Fruit fly (Drosophila melanogaster) whole organism, embryonic: ENCODE measurements around the gene Cpr67Fb.

Source experiments
- Bdp1 ChIP-seq: fragments of 200-800 bp; sonication (Bioruptor generic); optimal IDR thresholded peaks from 3 replicates; lab custom pipeline; 2016; ENCODE audit warnings: missing biosample characterization, missing genetic modification characterization
- Bgb ChIP-seq: fragments of 200-800 bp; sonication (Bioruptor generic); IDR thresholded peaks from 2 replicates; pipeline ENCODE4 v1.3.6; 2022; ENCODE audit warnings: missing biosample characterization, missing genetic modification characterization; ENCODE audit not compliant: partially characterized antibody
- BtbVII ChIP-seq: fragments of 200-800 bp; sonication (Bioruptor generic); optimal IDR thresholded peaks from 3 replicates; lab custom pipeline; 2017; ENCODE audit warnings: missing biosample characterization, mild to moderate bottlenecking, missing genetic modification characterization
- CG10366 ChIP-seq: fragments of 200-800 bp; sonication (Bioruptor generic); IDR thresholded peaks from 2 replicates; pipeline ENCODE4 v1.3.6; 2022; ENCODE audit warnings: missing biosample characterization, missing genetic modification characterization
- CG11504 ChIP-seq: fragments of 200-800 bp; sonication (Bioruptor generic); optimal IDR thresholded peaks from 3 replicates; lab custom pipeline; 2019; ENCODE audit warnings: missing biosample characterization, mild to moderate bottlenecking, missing genetic modification characterization, moderate library complexity
- CG12155 ChIP-seq: fragments of 200-800 bp; sonication (Bioruptor generic); optimal IDR thresholded peaks from 3 replicates; lab custom pipeline; 2016; ENCODE audit warnings: missing biosample characterization, missing genetic modification characterization
- CG13624 ChIP-seq: fragments of 200-800 bp; sonication (Bioruptor generic); optimal IDR thresholded peaks from 2 replicates; lab custom pipeline; 2016; ENCODE audit warnings: missing biosample characterization, missing genetic modification characterization
- CG1647 ChIP-seq: fragments of 200-800 bp; sonication (Bioruptor generic); optimal IDR thresholded peaks from 3 replicates; lab custom pipeline; 2016; ENCODE audit warnings: missing biosample characterization, missing genetic modification characterization
- CG16813 ChIP-seq: fragments of 200-800 bp; sonication (Bioruptor generic); IDR thresholded peaks from 3 replicates; pipeline ENCODE4 v1.3.6; 2022; ENCODE audit warnings: missing biosample characterization, missing genetic modification characterization; ENCODE audit not compliant: partially characterized antibody
- CG18011 ChIP-seq: fragments of 200-800 bp; sonication (Bioruptor generic); optimal IDR thresholded peaks from 2 replicates; lab custom pipeline; 2017; ENCODE audit warnings: missing biosample characterization, missing genetic modification characterization, mild to moderate bottlenecking, moderate library complexity, missing genotype
- CG18262 ChIP-seq: fragments of 200-800 bp; optimal IDR thresholded peaks from 3 replicates; lab custom pipeline; 2019; ENCODE audit warnings: missing biosample characterization, mild to moderate bottlenecking, missing genetic modification characterization, moderate library complexity
- CG2199 ChIP-seq: fragments of 200-800 bp; sonication (Bioruptor generic); IDR thresholded peaks from 3 replicates; pipeline ENCODE4 v1.3.6; 2022; ENCODE audit warnings: missing biosample characterization, missing genetic modification characterization
- CG31441 ChIP-seq: fragments of 200-800 bp; sonication (Bioruptor generic); IDR thresholded peaks from 2 replicates; pipeline ENCODE4 v1.3.6; 2022; ENCODE audit warnings: missing biosample characterization, missing genetic modification characterization
- CG34376 ChIP-seq: fragments of 200-800 bp; sonication (Bioruptor generic); optimal IDR thresholded peaks from 2 replicates; lab custom pipeline; 2018; ENCODE audit warnings: missing biosample characterization, mild to moderate bottlenecking, missing genetic modification characterization
- CG3847 ChIP-seq: fragments of 200-800 bp; sonication (Bioruptor generic); IDR thresholded peaks from 2 replicates; pipeline ENCODE4 v1.3.6; 2022; ENCODE audit warnings: missing biosample characterization, missing genetic modification characterization
- CG4282 ChIP-seq: fragments of 200-800 bp; sonication (Bioruptor generic); optimal IDR thresholded peaks from 2 replicates; lab custom pipeline; 2016; ENCODE audit warnings: missing biosample characterization, missing genetic modification characterization
- CG4424 ChIP-seq: fragments of 200-800 bp; sonication (Bioruptor generic); optimal IDR thresholded peaks from 3 replicates; lab custom pipeline; 2016; ENCODE audit warnings: missing biosample characterization, missing genetic modification characterization
- CG6254 ChIP-seq: fragments of 200-800 bp; sonication (Bioruptor generic); optimal IDR thresholded peaks from 3 replicates; lab custom pipeline; 2017; ENCODE audit warnings: mild to moderate bottlenecking, missing biosample characterization, missing genetic modification reagents, missing genetic modification characterization
- CG7987 ChIP-seq: fragments of 200-800 bp; sonication (Bioruptor generic); optimal IDR thresholded peaks from 2 replicates; lab custom pipeline; 2018; ENCODE audit warnings: missing biosample characterization, mild to moderate bottlenecking, missing genetic modification characterization, moderate library complexity
- CG8089 ChIP-seq: fragments of 200-800 bp; sonication (Bioruptor generic); optimal IDR thresholded peaks from 3 replicates; lab custom pipeline; 2016; ENCODE audit warnings: missing biosample characterization, missing genetic modification characterization
- CG9817 ChIP-seq: fragments of 200-800 bp; sonication (Bioruptor generic); optimal IDR thresholded peaks from 2 replicates; lab custom pipeline; 2018; ENCODE audit warnings: missing biosample characterization, mild to moderate bottlenecking, missing genetic modification characterization, moderate library complexity
- HHEX ChIP-seq: fragments of 200-800 bp; sonication (Bioruptor generic); optimal IDR thresholded peaks from 3 replicates; lab custom pipeline; 2017; ENCODE audit warnings: missing biosample characterization, mild to moderate bottlenecking, missing genetic modification characterization, missing genetic modification reagents
- Hmx ChIP-seq: fragments of 200-800 bp; sonication (Bioruptor generic); optimal IDR thresholded peaks from 2 replicates; lab custom pipeline; 2016; ENCODE audit warnings: missing biosample characterization, missing genetic modification characterization
- Max ChIP-seq: fragments of 200-800 bp; sonication (Bioruptor generic); optimal IDR thresholded peaks from 2 replicates; lab custom pipeline; 2016; ENCODE audit warnings: missing biosample characterization, mild to moderate bottlenecking, missing genetic modification characterization
- Meics ChIP-seq: fragments of 200-800 bp; sonication (Bioruptor generic); optimal IDR thresholded peaks from 2 replicates; lab custom pipeline; 2017; ENCODE audit warnings: missing biosample characterization, mild to moderate bottlenecking, missing genetic modification characterization
- Mes4 ChIP-seq: fragments of 200-800 bp; sonication (Bioruptor generic); optimal IDR thresholded peaks from 2 replicates; lab custom pipeline; 2016; ENCODE audit warnings: missing biosample characterization, missing genetic modification characterization
- Optix ChIP-seq: fragments of 200-800 bp; sonication (Bioruptor generic); IDR thresholded peaks from 3 replicates; pipeline ENCODE4 v1.3.6; 2022; ENCODE audit warnings: missing biosample characterization, missing genetic modification characterization
- Ssrp ChIP-seq: fragments of 200-800 bp; sonication (Bioruptor generic); optimal IDR thresholded peaks from 2 replicates; lab custom pipeline; 2018; ENCODE audit warnings: missing biosample characterization, mild to moderate bottlenecking, missing genetic modification characterization, moderate library complexity
- abd-A ChIP-seq: fragments of 200-800 bp; sonication (Bioruptor generic); optimal IDR thresholded peaks from 3 replicates; lab custom pipeline; 2019; ENCODE audit warnings: missing biosample characterization, mild to moderate bottlenecking, missing genetic modification characterization, moderate library complexity
- bab2 ChIP-seq: fragments of 200-800 bp; sonication (Bioruptor generic); optimal IDR thresholded peaks from 2 replicates; lab custom pipeline; 2016; ENCODE audit warnings: missing biosample characterization, missing genetic modification characterization
- bigmax ChIP-seq: fragments of 200-800 bp; sonication (Bioruptor generic); optimal IDR thresholded peaks from 2 replicates; lab custom pipeline; 2018; ENCODE audit warnings: missing biosample characterization, mild to moderate bottlenecking, missing genetic modification characterization
- crc ChIP-seq: fragments of 200-800 bp; sonication (Bioruptor generic); optimal IDR thresholded peaks from 2 replicates; lab custom pipeline; 2016; ENCODE audit warnings: missing biosample characterization, missing genetic modification characterization
- eve ChIP-seq, 2 experiments: fragments of >200 bp; optimal IDR thresholded peaks; 2 replicates each; lab custom pipeline; 2017; ENCODE audit warnings: missing biosample characterization in 2 of 2, missing genetic modification characterization in 2 of 2
- ewg ChIP-seq: fragments of 200-800 bp; sonication (Bioruptor generic); optimal IDR thresholded peaks from 3 replicates; lab custom pipeline; 2017; ENCODE audit warnings: mild to moderate bottlenecking, missing biosample characterization, missing genetic modification reagents, missing genetic modification characterization
- eyg ChIP-seq: fragments of 200-800 bp; sonication (Bioruptor generic); optimal IDR thresholded peaks from 3 replicates; lab custom pipeline; 2016; ENCODE audit warnings: missing biosample characterization, missing genetic modification characterization
- fru ChIP-seq: fragments of >200 bp; optimal IDR thresholded peaks from 2 replicates; lab custom pipeline; 2017
- hth ChIP-seq: fragments of >200 bp; optimal IDR thresholded peaks from 2 replicates; lab custom pipeline; 2017; ENCODE audit warnings: inconsistent platforms
- jing ChIP-seq: fragments of 200-800 bp; sonication (Bioruptor generic); optimal IDR thresholded peaks from 2 replicates; lab custom pipeline; 2018; ENCODE audit warnings: missing biosample characterization, mild to moderate bottlenecking, missing genetic modification characterization
- kah ChIP-seq: fragments of 200-800 bp; sonication (Bioruptor generic); optimal IDR thresholded peaks from 2 replicates; lab custom pipeline; 2018; ENCODE audit warnings: missing biosample characterization, mild to moderate bottlenecking, missing genetic modification characterization
- lilli ChIP-seq: fragments of 200-800 bp; sonication (Bioruptor generic); optimal IDR thresholded peaks from 3 replicates; lab custom pipeline; 2016; ENCODE audit warnings: missing biosample characterization, missing genetic modification characterization
- lola ChIP-seq, 3 experiments: fragments of >200 bp in 2 of 3; fragments of 200-800 bp in 1 of 3; sonication (Bioruptor generic) in 1 of 3; optimal IDR thresholded peaks; 2 replicates each; lab custom pipeline; 2017 to 2019; ENCODE audit warnings: missing biosample characterization in 3 of 3, missing genetic modification characterization in 3 of 3, mild to moderate bottlenecking in 1 of 3, moderate library complexity in 1 of 3
- nerfin-1 ChIP-seq: fragments of 200-800 bp; sonication (Bioruptor generic); optimal IDR thresholded peaks from 3 replicates; lab custom pipeline; 2019; ENCODE audit warnings: missing biosample characterization, mild to moderate bottlenecking, missing genetic modification characterization, moderate library complexity
- nom ChIP-seq: fragments of 200-800 bp; sonication (Bioruptor generic); optimal IDR thresholded peaks from 2 replicates; lab custom pipeline; 2017; ENCODE audit warnings: missing biosample characterization, missing genetic modification characterization, mild to moderate bottlenecking, moderate library complexity, missing genetic modification reagents
- pan ChIP-seq, 4 experiments: fragments of >200 bp in 3 of 4; fragments of 200-800 bp in 1 of 4; sonication (Bioruptor generic) in 1 of 4; optimal IDR thresholded peaks in 3 of 4; IDR thresholded peaks in 1 of 4; 2 replicates each; pipeline versions ENCODE4 v1.3.6 to Lab custom; 2017 to 2022; ENCODE audit warnings: missing biosample characterization in 2 of 4, missing genetic modification characterization in 2 of 4, mixed read lengths in 1 of 4
- ro ChIP-seq: fragments of 200-800 bp; sonication (Bioruptor generic); IDR thresholded peaks from 2 replicates; pipeline ENCODE4 v1.3.6; 2022; ENCODE audit warnings: missing biosample characterization, missing genetic modification characterization
- sens-2 ChIP-seq: fragments of 200-800 bp; sonication (Bioruptor generic); IDR thresholded peaks from 2 replicates; pipeline ENCODE4 v1.3.6; 2022; ENCODE audit warnings: missing biosample characterization, missing genetic modification characterization
- ssp ChIP-seq: fragments of 200-800 bp; sonication (Bioruptor generic); IDR thresholded peaks from 2 replicates; pipeline ENCODE4 v1.3.6; 2022; ENCODE audit warnings: missing biosample characterization, missing genetic modification characterization
- stc ChIP-seq: fragments of 200-800 bp; sonication (Bioruptor generic); IDR thresholded peaks from 2 replicates; pipeline ENCODE4 v1.3.6; 2022; ENCODE audit warnings: missing biosample characterization, missing genetic modification characterization
- toy ChIP-seq: fragments of 200-800 bp; sonication (Bioruptor generic); IDR thresholded peaks from 2 replicates; pipeline ENCODE4 v1.3.6; 2022; ENCODE audit warnings: missing biosample characterization, missing genetic modification characterization
- vnd ChIP-seq: fragments of 200-800 bp; sonication (Bioruptor generic); IDR thresholded peaks from 3 replicates; pipeline ENCODE4 v1.3.6; 2022; ENCODE audit warnings: missing biosample characterization, missing genetic modification characterization; ENCODE audit not compliant: partially characterized antibody

The Cpr67Fb gene

DNA sequence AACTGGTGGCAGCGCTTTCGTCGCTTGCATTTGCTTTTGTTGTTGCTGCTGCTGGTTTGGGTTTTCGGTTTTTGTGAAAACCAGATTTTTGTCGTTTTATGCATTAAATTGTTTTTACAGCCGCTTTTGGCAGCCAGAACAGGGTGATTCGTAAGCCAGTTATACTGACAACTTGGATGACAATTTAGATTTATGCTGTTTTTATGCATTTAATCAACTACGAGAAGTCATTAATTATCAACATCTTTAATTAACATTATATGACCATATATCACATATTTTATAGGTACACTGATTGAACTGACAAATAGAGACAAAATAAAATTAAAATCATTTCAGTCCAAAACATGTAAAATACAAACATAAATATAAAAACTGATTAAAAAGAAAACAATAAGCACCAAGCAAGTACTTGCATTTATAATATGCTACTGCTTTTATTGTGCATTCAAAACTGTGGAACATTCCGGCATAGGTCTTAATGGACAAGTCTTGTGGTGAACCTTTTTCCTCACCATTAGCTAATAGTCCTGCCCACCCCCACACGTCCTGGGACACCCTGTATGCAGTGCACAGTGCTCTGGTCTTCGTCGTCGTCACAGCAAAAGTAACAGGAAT lies 39.1 kb upstream of the Cpr67Fb start:
- no peak for TF ChIP-seq stc
- no peak for TF ChIP-seq HHEX (GFP tag; lab: Kevin White, UChicago)
- TF ChIP-seq BtbVII (GFP tag; lab: Kevin White, UChicago): no peak
- TF ChIP-seq CG6254 (GFP tag; lab: Kevin White, UChicago): peak; percentile 91
- no peak for TF ChIP-seq Mes4
- TF ChIP-seq CG7987: no peak
- no peak for TF ChIP-seq CG12155 (GFP tag; lab: Kevin White, UChicago)
- no peak for TF ChIP-seq CG4424 (GFP tag; lab: Kevin White, UChicago)
- no peak for TF ChIP-seq eve (GFP tag; optimal IDR thresholded peaks at IDR 0.05; lab: Kevin White, UChicago)
- no peak for TF ChIP-seq kah (GFP tag; lab: Kevin White, UChicago)
- no peak for TF ChIP-seq bigmax (GFP tag; lab: Kevin White, UChicago)
- 0 out of 2 replicates have a peak, but pooled peaks have one; percentile 11 for TF ChIP-seq CG31441
- no peak for TF ChIP-seq hth (lab: Kevin White, UChicago)
- TF ChIP-seq sens-2 (GFP tag; lab: Robert Waterston, UW): no peak
- no peak for TF ChIP-seq lilli
- peak; percentile 32 for TF ChIP-seq CG18262
- 0 out of 3 replicates have a peak, but pooled peaks have one; percentile 11 for TF ChIP-seq CG2199 (GFP tag; lab: Robert Waterston, UW)
- no peak for TF ChIP-seq Optix
- no peak for TF ChIP-seq ssp (GFP tag; lab: Robert Waterston, UW)
- TF ChIP-seq Meics (GFP tag; lab: Kevin White, UChicago): no peak
- TF ChIP-seq Hmx: no peak
- TF ChIP-seq CG11504: peak; percentile 46
- no peak for TF ChIP-seq fru (lab: Kevin White, UChicago)
- no peak for TF ChIP-seq CG9817 (tag; lab: Kevin White, UChicago)
- TF ChIP-seq nom (GFP tag; lab: Kevin White, UChicago): peak; percentile 35
- TF ChIP-seq eyg (GFP tag; lab: Kevin White, UChicago): no peak
- no peak for TF ChIP-seq crc (GFP tag; lab: Kevin White, UChicago)
- TF ChIP-seq pan (optimal IDR thresholded peaks at IDR 0.05; lab: Kevin White, UChicago): no peak
- TF ChIP-seq pan (GFP tag; optimal IDR thresholded peaks at IDR 0.05 in 1 of 2, IDR thresholded peaks at IDR 0.05 in 1 of 2): no peak
- peak; percentile 4 for TF ChIP-seq Ssrp (tag; lab: Kevin White, UChicago)
- no peak for TF ChIP-seq CG1647
- TF ChIP-seq Bdp1: no peak
- no peak for TF ChIP-seq toy (GFP tag; lab: Robert Waterston, UW)
- TF ChIP-seq nerfin-1: peak; percentile 70
- TF ChIP-seq Bgb (GFP tag; lab: Robert Waterston, UW): no peak
- no peak for TF ChIP-seq CG16813 (GFP tag; lab: Robert Waterston, UW)
- TF ChIP-seq vnd: no peak
- TF ChIP-seq abd-A (tag; lab: Kevin White, UChicago): no peak
- TF ChIP-seq Max (GFP tag; lab: Kevin White, UChicago): no peak
- peak; percentile 42 for TF ChIP-seq CG10366 (GFP tag; lab: Robert Waterston, UW)
- no peak for TF ChIP-seq CG13624 (GFP tag; lab: Kevin White, UChicago)
- TF ChIP-seq CG34376 (GFP tag; lab: Kevin White, UChicago): no peak
- TF ChIP-seq ewg (GFP tag; lab: Kevin White, UChicago): no peak
- no peak for TF ChIP-seq jing (GFP tag; lab: Kevin White, UChicago)
- TF ChIP-seq ro: no peak
- TF ChIP-seq CG18011: no peak
- no peak for TF ChIP-seq CG8089 (GFP tag; lab: Kevin White, UChicago)
- TF ChIP-seq CG4282 (GFP tag; lab: Kevin White, UChicago): no peak
- TF ChIP-seq CG3847 (GFP tag; lab: Robert Waterston, UW): no peak
- peak in 1 of 3 experiments; percentile 27 for TF ChIP-seq lola (GFP tag; optimal IDR thresholded peaks at IDR 0.05; lab: Kevin White, UChicago)
- TF ChIP-seq bab2 (GFP tag; lab: Kevin White, UChicago): no peak
